Worm (Caenorhabditis elegans): ENCODE data around the gene C01F6.14.

The C01F6.14 gene

DNA sequence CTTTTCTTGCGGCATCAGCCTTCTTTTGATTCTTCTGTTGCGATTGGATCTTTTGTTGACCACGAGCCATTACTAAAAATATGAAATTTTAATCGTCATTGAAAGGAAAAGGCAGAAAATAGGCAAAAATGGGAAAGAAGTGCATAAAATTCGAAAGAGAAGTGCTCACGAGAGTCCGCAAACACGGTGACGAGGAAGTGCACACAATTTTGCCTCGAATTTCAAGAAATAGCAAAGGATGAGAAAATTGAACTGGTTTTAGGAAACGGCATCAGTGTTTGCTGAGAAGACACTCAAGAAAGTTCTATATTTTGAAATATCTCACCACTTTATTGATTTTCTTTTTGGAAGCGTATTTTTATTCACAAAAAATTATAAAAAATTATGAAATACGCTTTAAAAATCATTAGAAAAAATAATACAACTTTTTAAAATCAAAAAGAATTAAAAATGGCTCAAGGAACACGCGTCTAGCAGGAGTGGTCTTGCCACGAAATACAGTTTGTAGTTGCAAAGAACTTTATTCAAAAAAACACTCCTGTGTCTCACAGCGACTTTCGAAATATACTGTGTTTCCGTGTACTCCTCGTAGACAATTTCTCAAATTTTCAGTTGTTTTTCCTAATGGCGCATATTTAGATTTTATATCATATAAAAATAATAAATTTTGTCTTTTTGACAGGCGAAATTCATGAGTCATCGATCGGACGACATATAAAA, 7.6 kb downstream of the C01F6.14 start, which contains the start of the genes znf-706 and cpna-3:
Gene znf-706 (minus strand): TSS at position 72 of the 720 bp plus-strand sequence.
Gene cpna-3 (plus strand): TSS at position 683 of the 720 bp plus-strand sequence.
- TF ChIP-seq ces-1 (GFP tag; optimal IDR thresholded peaks at IDR 0.05): peak; percentile 7
- peak; percentile 3 for TF ChIP-seq hlh-1 (tag; optimal IDR thresholded peaks at IDR 0.05)
- TF ChIP-seq unc-120 (tag; optimal IDR thresholded peaks at IDR 0.05; ENCODE audit: poor library complexity, severe bottlenecking): peak; percentile 4
- no peak for TF ChIP-seq nhr-76 (tag; optimal IDR thresholded peaks at IDR 0.05)

DNA sequence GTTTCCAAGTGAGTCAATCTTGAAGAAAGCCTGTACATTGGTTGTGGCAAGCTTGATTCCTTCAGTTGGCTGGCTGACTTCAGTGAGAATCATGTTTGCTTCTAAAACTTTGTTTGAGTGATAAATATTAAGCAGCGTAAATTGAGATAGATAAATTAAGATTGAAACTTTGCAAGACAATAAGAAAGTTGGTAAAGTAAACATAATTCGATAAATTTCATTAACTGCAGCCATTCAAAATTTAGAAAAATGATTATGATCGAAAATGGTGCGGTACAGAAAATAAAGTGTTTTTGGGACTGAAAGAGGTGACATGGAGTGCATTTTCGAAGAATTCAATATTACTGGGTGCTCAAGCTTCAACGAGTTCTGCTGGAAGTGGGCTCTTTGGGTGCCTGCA, 8.4 kb downstream of the C01F6.14 start, which contains the start of gene icln-1:
Gene icln-1 (minus strand): TSS at position 101 of the 400 bp plus-strand sequence.
- no peak for TF ChIP-seq drap-1 (GFP tag; optimal IDR thresholded peaks at IDR 0.05)
- TF ChIP-seq flh-1 (GFP tag; optimal IDR thresholded peaks at IDR 0.05): no peak

DNA sequence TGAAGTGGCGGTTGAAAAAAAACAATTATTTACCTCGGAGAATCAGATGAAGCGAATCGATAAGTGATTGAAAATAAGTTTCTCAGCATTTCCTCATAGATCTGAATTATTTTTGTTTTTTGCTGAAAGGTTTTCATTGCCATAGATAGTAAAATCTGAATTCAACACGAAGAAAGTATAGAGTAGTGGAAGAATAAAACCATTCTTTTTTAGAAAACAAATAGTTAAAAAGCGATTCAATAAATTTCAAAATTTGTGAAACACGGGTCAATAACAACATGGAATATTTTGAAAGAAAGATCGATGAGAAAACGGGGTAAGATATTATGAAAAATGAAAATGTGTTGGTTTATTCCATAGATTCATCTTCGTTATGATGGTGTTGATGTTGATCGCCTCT, 9.6 kb downstream of the C01F6.14 start, which contains the start of gene mrpl-42:
Gene mrpl-42 (minus strand): TSS at position 101 of the 400 bp plus-strand sequence.
- TF ChIP-seq snpc-4 (tag; optimal IDR thresholded peaks at IDR 0.05) (no peak), nhr-76 (tag; optimal IDR thresholded peaks at IDR 0.05) (no peak), mep-1 (tag; optimal IDR thresholded peaks at IDR 0.05) (no peak), zip-8 (tag; optimal IDR thresholded peaks at IDR 0.05) (no peak), M03D4.4 (tag; optimal IDR thresholded peaks at IDR 0.05) (no peak), drap-1 (GFP tag; optimal IDR thresholded peaks at IDR 0.05) (no peak), unc-62 (GFP tag; optimal IDR thresholded peaks at IDR 0.05) (no peak), lin-32 (GFP tag; optimal IDR thresholded peaks at IDR 0.05) (no peak), elt-1 (tag; optimal IDR thresholded peaks at IDR 0.05; ENCODE audit: borderline replicate concordance, insufficient read depth) (no peak), pha-4 (tag; optimal IDR thresholded peaks at IDR 0.05) (no peak), mab-5 (tag; optimal IDR thresholded peaks at IDR 0.05) (no peak), hlh-1 (tag; optimal IDR thresholded peaks at IDR 0.05) (no peak), ces-1 (GFP tag; optimal IDR thresholded peaks at IDR 0.05) (no peak), nhr-237 (tag; optimal IDR thresholded peaks at IDR 0.05) (no peak), ceh-43 (GFP tag; optimal IDR thresholded peaks at IDR 0.05) (no peak), nhr-2 (tag; optimal IDR thresholded peaks at IDR 0.05) (no peak), bed-3 (GFP tag; optimal IDR thresholded peaks at IDR 0.05) (no peak), ztf-11 (tag; optimal IDR thresholded peaks at IDR 0.05) (no peak), blmp-1 (tag; optimal IDR thresholded peaks at IDR 0.05) (no peak), nhr-12 (tag; optimal IDR thresholded peaks at IDR 0.05) (no peak)

ce11 chrIV:9093932-9094331, 10.0 kb downstream of the C01F6.14 start, which contains the start of gene lpl-1:
Gene lpl-1 (minus strand): TSS chrIV:9094032.
- no peak for TF ChIP-seq nhr-76 (tag; optimal IDR thresholded peaks at IDR 0.05)
- no peak for TF ChIP-seq snpc-4 (tag; optimal IDR thresholded peaks at IDR 0.05)
- no peak for TF ChIP-seq drap-1 (GFP tag; optimal IDR thresholded peaks at IDR 0.05)
- no peak for TF ChIP-seq bed-3 (GFP tag; optimal IDR thresholded peaks at IDR 0.05)
- TF ChIP-seq cnd-1 (tag; optimal IDR thresholded peaks at IDR 0.05): no peak
- TF ChIP-seq lin-13 (tag; optimal IDR thresholded peaks at IDR 0.05): no peak
- TF ChIP-seq blmp-1 (tag; optimal IDR thresholded peaks at IDR 0.05): no peak
- no peak for TF ChIP-seq nhr-28 (tag; optimal IDR thresholded peaks at IDR 0.05)
- no peak for TF ChIP-seq mls-2 (tag; optimal IDR thresholded peaks at IDR 0.05)

DNA sequence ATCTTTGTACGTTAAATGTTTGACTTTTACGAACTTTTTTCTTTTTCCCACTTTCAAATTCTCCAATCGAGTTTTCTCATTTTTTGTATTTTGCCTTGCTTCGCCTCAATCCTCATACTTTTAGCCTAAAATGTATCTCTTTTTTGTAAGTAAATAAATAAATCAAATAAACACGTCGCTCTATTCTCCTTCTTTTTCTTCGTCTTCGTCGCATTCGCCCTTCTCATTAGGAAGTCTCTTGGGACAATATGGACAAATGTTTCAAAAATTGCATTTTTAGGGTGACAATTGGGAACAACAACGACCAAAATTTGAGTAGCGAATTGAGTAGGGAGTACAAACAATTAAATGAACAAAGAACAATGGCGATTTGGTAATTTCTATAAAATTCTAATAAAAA, 11.9 kb downstream of the C01F6.14 start:
- TF ChIP-seq hlh-1 (tag; optimal IDR thresholded peaks at IDR 0.05): no peak
- no peak for TF ChIP-seq ham-2 (GFP tag; optimal IDR thresholded peaks at IDR 0.05)
- no peak for TF ChIP-seq drap-1 (GFP tag; optimal IDR thresholded peaks at IDR 0.05)
- TF ChIP-seq zip-8 (tag; optimal IDR thresholded peaks at IDR 0.05): no peak
- no peak for TF ChIP-seq nhr-237 (tag; optimal IDR thresholded peaks at IDR 0.05)
- TF ChIP-seq ceh-83 (GFP tag; optimal IDR thresholded peaks at IDR 0.05): no peak
- no peak for TF ChIP-seq unc-62 (GFP tag; optimal IDR thresholded peaks at IDR 0.05)
- no peak for TF ChIP-seq unc-120 (tag; optimal IDR thresholded peaks at IDR 0.05; ENCODE audit: poor library complexity, severe bottlenecking)
- TF ChIP-seq ces-1 (GFP tag; optimal IDR thresholded peaks at IDR 0.05): peak; percentile 95
